Worm (Caenorhabditis elegans) whole organism, late embryonic: ENCODE results near the gene col-37.

Experiments used
- ama-1 ChIP-seq: fragments of 150-350 bp; optimal IDR thresholded peaks from 2 replicates; lab custom pipeline; 2014
- ceh-19 ChIP-seq: fragments of 200-800 bp; sonication (Bioruptor generic); optimal IDR thresholded peaks from 2 replicates; lab custom pipeline; 2018; ENCODE audit warnings: mild to moderate bottlenecking, missing genetic modification characterization, missing compliant biosample characterization
- ceh-45 ChIP-seq: fragments of 200-800 bp; sonication (Bioruptor generic); IDR thresholded peaks from 2 replicates; pipeline ENCODE4 v1.3.6; 2022; ENCODE audit warnings: missing genetic modification reagents, missing genetic modification characterization, missing compliant biosample characterization
- ceh-6 ChIP-seq: fragments of 200-800 bp; sonication (Bioruptor generic); optimal IDR thresholded peaks from 2 replicates; lab custom pipeline; 2018; ENCODE audit warnings: mild to moderate bottlenecking, missing genetic modification characterization, missing compliant biosample characterization
- hlh-6 ChIP-seq: sonication (generic microtip); optimal IDR thresholded peaks from 2 replicates; lab custom pipeline; 2016; ENCODE audit warnings: missing genotype, missing genetic modification characterization, missing compliant biosample characterization
- lim-6 ChIP-seq: sonication (generic microtip); optimal IDR thresholded peaks from 2 replicates; lab custom pipeline; 2016; ENCODE audit warnings: missing genetic modification characterization, missing compliant biosample characterization
- nfya-1 ChIP-seq: sonication (generic microtip); optimal IDR thresholded peaks from 2 replicates; lab custom pipeline; 2017; ENCODE audit warnings: missing genetic modification characterization, mild to moderate bottlenecking, missing compliant biosample characterization, antibody characterized with exemption, moderate library complexity
- pha-4 ChIP-seq: fragments of 150-350 bp; optimal IDR thresholded peaks from 2 replicates; lab custom pipeline; 2018; ENCODE audit warnings: missing biosample characterization, missing genetic modification reagents, missing genetic modification characterization
- sox-4 ChIP-seq: sonication (generic microtip); optimal IDR thresholded peaks from 2 replicates; lab custom pipeline; 2017; ENCODE audit warnings: mild to moderate bottlenecking, missing genetic modification characterization, inconsistent platforms, missing compliant biosample characterization
- unc-55 ChIP-seq: sonication (generic microtip); optimal IDR thresholded peaks from 2 replicates; lab custom pipeline; 2017; ENCODE audit warnings: missing biosample characterization, missing genetic modification reagents, missing genetic modification characterization

DNA sequence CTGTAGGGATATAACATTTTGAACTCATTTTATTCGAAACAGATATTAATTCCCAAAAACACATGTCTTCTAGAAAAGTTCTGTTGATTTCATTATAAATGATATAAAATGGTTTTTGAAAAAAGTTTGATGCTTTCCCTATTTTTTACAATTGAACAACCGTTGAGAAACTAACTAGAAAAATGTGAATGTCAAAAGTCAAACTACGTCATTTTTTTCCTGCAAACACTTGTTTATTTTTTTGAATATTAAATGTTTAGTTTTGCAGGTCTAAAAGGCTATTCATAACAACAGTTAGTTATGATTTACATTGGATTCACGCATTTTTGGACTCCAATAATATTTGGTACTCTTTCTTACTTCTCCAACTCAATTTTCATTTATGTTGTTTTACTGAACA lies 4.6 kb downstream of the col-37 start, which contains the start of gene srj-4:
- no peak for TF ChIP-seq ceh-6 (GFP tag; lab: Kevin White, UChicago)
- no peak for TF ChIP-seq ama-1 (lab: Kevin White, UChicago)
- TF ChIP-seq lim-6 (tag; lab: Kevin White, UChicago), result no peak
- no peak for TF ChIP-seq ceh-19 (GFP tag; lab: Kevin White, UChicago)
- TF ChIP-seq unc-55, result no peak
- TF ChIP-seq ceh-45 (GFP tag; lab: Robert Waterston, UW), result no peak
- TF ChIP-seq hlh-6, result no peak
- no peak for TF ChIP-seq nfya-1 (tag; lab: Kevin White, UChicago)
- TF ChIP-seq sox-4 (tag; lab: Kevin White, UChicago), result no peak
- no peak for TF ChIP-seq pha-4
